Worm (Caenorhabditis elegans): Measurements from ENCODE around the gene F44E2.7.

Gene F44E2.7

DNA sequence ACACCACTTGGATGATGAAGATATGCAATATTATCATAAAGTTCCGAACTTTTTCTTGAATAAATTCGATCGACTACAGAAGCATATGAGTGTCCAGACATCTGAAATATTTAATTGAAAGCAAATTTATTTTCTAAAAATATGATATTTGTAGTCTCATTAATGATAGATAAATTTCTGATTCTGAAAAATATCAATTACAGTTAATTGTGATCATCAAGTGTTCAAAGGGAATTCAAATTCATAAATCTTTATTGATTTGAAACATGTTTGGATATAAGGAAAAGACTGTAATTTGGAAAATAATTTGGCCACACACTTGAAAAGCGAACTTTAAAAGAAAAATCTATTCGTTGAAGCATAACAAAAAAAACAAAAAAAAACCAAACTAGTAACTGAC, 41.0 kb downstream of the F44E2.7 start, which contains the start of gene F54F2.7:
TSS of gene F54F2.7 (minus strand) at position 101 of the 400 bp plus-strand sequence.
- no peak for TF ChIP-seq blmp-1 (tag; optimal IDR thresholded peaks at IDR 0.05)
- TF ChIP-seq ham-2 (GFP tag; optimal IDR thresholded peaks at IDR 0.05) = no peak
- no peak for TF ChIP-seq nhr-28 (tag; optimal IDR thresholded peaks at IDR 0.05)
- TF ChIP-seq sptf-1 (tag; optimal IDR thresholded peaks at IDR 0.05) = no peak
- no peak for TF ChIP-seq ztf-11 (tag; optimal IDR thresholded peaks at IDR 0.05)
- no peak for TF ChIP-seq hlh-1 (tag; optimal IDR thresholded peaks at IDR 0.05)
- TF ChIP-seq ceh-43 (GFP tag; optimal IDR thresholded peaks at IDR 0.05) = no peak
- TF ChIP-seq snpc-4 (tag; optimal IDR thresholded peaks at IDR 0.05) = no peak

DNA sequence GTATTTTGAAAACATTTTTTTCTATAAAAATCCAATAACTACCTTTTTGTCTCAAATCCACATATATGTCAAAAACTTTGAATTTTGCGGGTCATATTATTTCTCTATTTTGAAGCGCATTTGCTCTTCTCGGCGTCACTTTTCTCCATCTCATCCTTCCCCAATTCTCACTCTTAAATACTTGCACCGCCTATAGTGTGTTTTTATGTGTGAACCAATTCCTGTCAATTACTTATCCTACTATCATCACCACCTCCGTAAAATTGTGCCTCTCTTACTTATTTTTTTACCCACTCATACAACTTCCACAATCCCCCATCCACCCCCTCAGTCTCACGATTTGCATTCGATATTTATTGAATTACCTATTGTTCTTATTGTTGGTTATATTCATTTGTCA, 42.5 kb downstream of the F44E2.7 start:
- TF ChIP-seq ceh-43 (GFP tag; optimal IDR thresholded peaks at IDR 0.05) (no peak), unc-120 (tag; optimal IDR thresholded peaks at IDR 0.05; ENCODE audit: poor library complexity, severe bottlenecking) (no peak), mep-1 (tag; optimal IDR thresholded peaks at IDR 0.05) (no peak), ceh-83 (GFP tag; optimal IDR thresholded peaks at IDR 0.05) (peak; percentile 43), elt-3 (tag; optimal IDR thresholded peaks at IDR 0.05) (no peak), cnd-1 (tag; optimal IDR thresholded peaks at IDR 0.05) (no peak)

ce11 chrIII:8801864-8802818, 46.1 kb downstream of the F44E2.7 start:
- TF ChIP-seq nhr-76 (tag; optimal IDR thresholded peaks at IDR 0.05) = no peak
- peak; percentile 39 for TF ChIP-seq zip-8 (tag; optimal IDR thresholded peaks at IDR 0.05)
- TF ChIP-seq nhr-12 (tag; optimal IDR thresholded peaks at IDR 0.05) = no peak
- peak; percentile 85 for TF ChIP-seq lsy-2 (tag; optimal IDR thresholded peaks at IDR 0.05)
- TF ChIP-seq blmp-1 (tag; optimal IDR thresholded peaks at IDR 0.05) = no peak
- TF ChIP-seq cnd-1 (tag; optimal IDR thresholded peaks at IDR 0.05) = peak; percentile 69
- TF ChIP-seq drap-1 (GFP tag; optimal IDR thresholded peaks at IDR 0.05) = peak; percentile 86
- TF ChIP-seq M03D4.4 (tag; optimal IDR thresholded peaks at IDR 0.05) = peak; percentile 55
- TF ChIP-seq pha-4 (tag; optimal IDR thresholded peaks at IDR 0.05) = peak; percentile 89
- TF ChIP-seq ceh-83 (GFP tag; optimal IDR thresholded peaks at IDR 0.05) = no peak
- TF ChIP-seq unc-39 (tag; optimal IDR thresholded peaks at IDR 0.05) = peak; percentile 57
- peak; percentile 99 for TF ChIP-seq unc-62 (GFP tag; optimal IDR thresholded peaks at IDR 0.05)
- TF ChIP-seq ceh-39 (tag; optimal IDR thresholded peaks at IDR 0.05) = peak; percentile 93
- TF ChIP-seq elt-1 (tag; optimal IDR thresholded peaks at IDR 0.05; ENCODE audit: borderline replicate concordance, insufficient read depth) = peak; percentile 25
- peak; percentile 97 for TF ChIP-seq nhr-2 (tag; optimal IDR thresholded peaks at IDR 0.05)
- no peak for TF ChIP-seq sem-2 (GFP tag; optimal IDR thresholded peaks at IDR 0.05)
- TF ChIP-seq ceh-43 (GFP tag; optimal IDR thresholded peaks at IDR 0.05) = peak; percentile 47
- peak; percentile 99 for TF ChIP-seq ham-2 (GFP tag; optimal IDR thresholded peaks at IDR 0.05)
- TF ChIP-seq sptf-1 (tag; optimal IDR thresholded peaks at IDR 0.05) = peak; percentile 63
- peak; percentile 74 for TF ChIP-seq mab-5 (tag; optimal IDR thresholded peaks at IDR 0.05)
- no peak for TF ChIP-seq lin-13 (tag; optimal IDR thresholded peaks at IDR 0.05)
- TF ChIP-seq lin-32 (GFP tag; optimal IDR thresholded peaks at IDR 0.05) = peak; percentile 31
- TF ChIP-seq snpc-4 (tag; optimal IDR thresholded peaks at IDR 0.05) = no peak
- peak; percentile 89 for TF ChIP-seq ztf-11 (tag; optimal IDR thresholded peaks at IDR 0.05)
- peak; percentile 96 for TF ChIP-seq ces-1 (GFP tag; optimal IDR thresholded peaks at IDR 0.05)
- TF ChIP-seq tbx-8 (GFP tag; optimal IDR thresholded peaks at IDR 0.05) = peak; percentile 65
- peak; percentile 93 for TF ChIP-seq elt-3 (tag; optimal IDR thresholded peaks at IDR 0.05)
- TF ChIP-seq mls-2 (tag; optimal IDR thresholded peaks at IDR 0.05) = peak; percentile 86
- peak; percentile 97 for TF ChIP-seq hlh-1 (tag; optimal IDR thresholded peaks at IDR 0.05)
- TF ChIP-seq nhr-237 (tag; optimal IDR thresholded peaks at IDR 0.05) = peak; percentile 97
- peak; percentile 11 for TF ChIP-seq nhr-28 (tag; optimal IDR thresholded peaks at IDR 0.05)
- TF ChIP-seq flh-1 (GFP tag; optimal IDR thresholded peaks at IDR 0.05) = no peak
- peak; percentile 98 for TF ChIP-seq mep-1 (tag; optimal IDR thresholded peaks at IDR 0.05)
- peak; percentile 97 for TF ChIP-seq unc-120 (tag; optimal IDR thresholded peaks at IDR 0.05; ENCODE audit: poor library complexity, severe bottlenecking)
- peak; percentile 48 for TF ChIP-seq bed-3 (GFP tag; optimal IDR thresholded peaks at IDR 0.05)

Data from whole organism, mixed stage, embryonic.